Worm (Caenorhabditis elegans): ENCODE results near the gene C14B1.12.

DNA sequence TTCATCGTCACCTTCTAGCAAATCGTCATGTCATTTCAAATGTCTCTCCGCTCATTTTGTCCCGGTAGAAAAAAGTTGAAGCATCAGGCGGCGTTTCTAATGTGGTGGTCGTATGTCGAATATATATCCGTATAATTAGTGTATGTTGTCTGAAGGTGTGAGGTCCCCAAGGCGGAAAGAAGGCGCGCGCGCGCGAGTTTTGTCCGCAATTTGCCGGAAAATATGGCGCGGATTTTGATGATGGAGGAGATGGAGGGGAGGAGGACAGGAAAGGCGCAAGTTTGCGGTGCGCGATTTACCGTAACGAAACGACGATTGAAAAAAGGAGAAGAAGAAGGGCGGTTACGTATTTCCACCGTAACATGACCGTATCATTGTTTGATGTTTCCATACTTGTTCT is 17.3 kb upstream of the C14B1.12 start:
- TF ChIP-seq lim-7 (GFP tag; IDR thresholded peaks at IDR 0.05) (no peak), daf-8 (GFP tag; IDR thresholded peaks at IDR 0.05) (no peak), nhr-28 (tag; optimal IDR thresholded peaks at IDR 0.05) (no peak), rbr-2 (tag; optimal IDR thresholded peaks at IDR 0.05) (no peak), ces-1 (GFP tag; optimal IDR thresholded peaks at IDR 0.05) (no peak), aly-2 (tag; optimal IDR thresholded peaks at IDR 0.05) (no peak)

Data from whole organism, L4 larva.